Fruit fly (Drosophila melanogaster) Kc167 (cell line): ENCODE results near the gene CG43740.

ENCODE experiments used
- Myc ChIP-seq: fragments of >200 bp; optimal IDR thresholded peaks from 2 replicates; lab custom pipeline; 2017; ENCODE audit warnings: missing external identifiers
- Sin3A ChIP-seq: fragments of >200 bp; optimal IDR thresholded peaks from 2 replicates; lab custom pipeline; 2018; ENCODE audit warnings: missing external identifiers
- insv ChIP-seq: fragments of >200 bp; optimal IDR thresholded peaks from 3 replicates; lab custom pipeline; 2018; ENCODE audit warnings: missing external identifiers
- psq ChIP-seq: fragments of >200 bp; optimal IDR thresholded peaks from 2 replicates; lab custom pipeline; 2017; ENCODE audit warnings: missing external identifiers
- ttk ChIP-seq: sonication (Bioruptor generic); optimal IDR thresholded peaks from 2 replicates; lab custom pipeline; 2017; ENCODE audit warnings: missing external identifiers

DNA sequence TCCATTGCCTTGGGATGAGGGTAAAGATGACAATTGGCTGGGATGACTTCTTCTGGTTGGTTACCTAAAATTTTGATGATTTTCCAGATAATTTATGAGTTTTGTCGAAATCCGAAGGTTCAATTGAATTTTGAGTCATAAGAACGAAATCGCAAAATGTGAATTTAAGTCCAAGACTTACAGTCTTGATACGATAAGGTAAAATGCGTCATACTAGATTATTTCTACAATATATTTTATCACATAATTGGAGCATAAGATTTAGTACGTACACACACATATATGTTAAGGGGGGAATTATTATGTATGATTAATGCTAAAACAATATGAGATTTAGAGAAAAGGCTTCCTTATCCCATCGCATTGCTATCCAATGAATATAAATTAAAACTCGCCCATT, 47.8 kb downstream of the CG43740 start, which contains the start of gene CG32681:
- TF ChIP-seq psq (lab: Kevin White, UChicago): no peak
- no peak for TF ChIP-seq Sin3A (lab: Kevin White, UChicago)
- no peak for TF ChIP-seq ttk
- TF ChIP-seq Myc (lab: Kevin White, UChicago): no peak
- TF ChIP-seq insv (lab: Kevin White, UChicago): no peak
